Worm (Caenorhabditis elegans): Measurements from ENCODE around the gene D1014.13.

- TF ChIP-seq nfyb-1 (GFP tag; IDR thresholded peaks at IDR 0.05) (no peak), snpc-4 (GFP tag; optimal IDR thresholded peaks at IDR 0.05) (no peak), snpc-4 (tag; optimal IDR thresholded peaks at IDR 0.05) (no peak), T26A5.8 (tag; optimal IDR thresholded peaks at IDR 0.05) (no peak), ZK185.1 (tag; optimal IDR thresholded peaks at IDR 0.05; ENCODE audit: poor library complexity, severe bottlenecking) (no peak), F49E8.2 (tag; optimal IDR thresholded peaks at IDR 0.05; ENCODE audit: insufficient read depth) (no peak), lag-1 (GFP tag; IDR thresholded peaks at IDR 0.05) (no peak), hlh-12 (tag; optimal IDR thresholded peaks at IDR 0.05) (no peak), lin-35 (GFP tag; optimal IDR thresholded peaks at IDR 0.05) (no peak)
These were observed 22.0 kb upstream of the D1014.13 start, which contains the start of gene D1014.5 for ce11 chrV:8123384-8123783.
